Worm (Caenorhabditis elegans): ENCODE results near the gene hlh-3.

Gene hlh-3

ce11 chrII:9054604-9055003, 31.8 kb upstream of the hlh-3 start, which contains the start of gene chmp-7 (continued):
- TF ChIP-seq elt-3 (tag; optimal IDR thresholded peaks at IDR 0.05) (no peak), aly-2 (tag; optimal IDR thresholded peaks at IDR 0.05) (no peak), nhr-11 (tag; optimal IDR thresholded peaks at IDR 0.05) (no peak), sea-2 (GFP tag; optimal IDR thresholded peaks at IDR 0.05) (peak; percentile 79), fkh-2 (tag; optimal IDR thresholded peaks at IDR 0.05) (no peak), ceh-82 (tag; optimal IDR thresholded peaks at IDR 0.05) (no peak), mml-1 (tag; optimal IDR thresholded peaks at IDR 0.05) (no peak), hmg-11 (tag; optimal IDR thresholded peaks at IDR 0.05) (peak; percentile 75), nhr-12 (tag; optimal IDR thresholded peaks at IDR 0.05) (no peak), unc-62 (GFP tag; optimal IDR thresholded peaks at IDR 0.05) (peak; percentile 34), snpc-4 (tag; optimal IDR thresholded peaks at IDR 0.05) (no peak), fkh-10 (GFP tag; optimal IDR thresholded peaks at IDR 0.05) (peak; percentile 25), eor-1 (tag; optimal IDR thresholded peaks at IDR 0.05) (no peak), elt-2 (tag; optimal IDR thresholded peaks at IDR 0.05) (peak; percentile 62), R02D3.7 (tag; optimal IDR thresholded peaks at IDR 0.05) (peak; percentile 68), fos-1 (tag; optimal IDR thresholded peaks at IDR 0.05) (no peak), egl-27 (tag; optimal IDR thresholded peaks at IDR 0.05) (peak; percentile 26), ztf-11 (tag; optimal IDR thresholded peaks at IDR 0.05) (no peak), nhr-28 (tag; optimal IDR thresholded peaks at IDR 0.05) (no peak), ceh-28 (tag; optimal IDR thresholded peaks at IDR 0.05) (no peak), ztf-4 (tag; optimal IDR thresholded peaks at IDR 0.05) (no peak), nhr-76 (tag; optimal IDR thresholded peaks at IDR 0.05) (no peak)

- TF ChIP-seq nhr-67 (tag; optimal IDR thresholded peaks at IDR 0.05) (no peak), nhr-23 (tag; optimal IDR thresholded peaks at IDR 0.05) (no peak), jun-1 (tag; optimal IDR thresholded peaks at IDR 0.05) (no peak), nhr-28 (tag; optimal IDR thresholded peaks at IDR 0.05) (no peak), ceh-82 (tag; optimal IDR thresholded peaks at IDR 0.05) (no peak), mdl-1 (tag; optimal IDR thresholded peaks at IDR 0.05) (no peak), nhr-12 (tag; optimal IDR thresholded peaks at IDR 0.05) (no peak), ZK546.5 (tag; optimal IDR thresholded peaks at IDR 0.05) (no peak), egl-27 (tag; optimal IDR thresholded peaks at IDR 0.05) (no peak), nfya-1 (tag; optimal IDR thresholded peaks at IDR 0.05; ENCODE audit: insufficient read depth) (no peak), lsy-12 (tag; optimal IDR thresholded peaks at IDR 0.05) (no peak), nhr-237 (tag; optimal IDR thresholded peaks at IDR 0.05) (no peak), ama-1 (optimal IDR thresholded peaks at IDR 0.05) (no peak), unc-39 (tag; optimal IDR thresholded peaks at IDR 0.05) (no peak), egl-5 (tag; optimal IDR thresholded peaks at IDR 0.05) (no peak), mml-1 (tag; optimal IDR thresholded peaks at IDR 0.05) (no peak), nhr-25 (tag; optimal IDR thresholded peaks at IDR 0.05) (no peak)
Measured at ce11 chrII:9056215-9056819, 30.1 kb upstream of the hlh-3 start.

ce11 chrII:9057035-9057668, 29.3 kb upstream of the hlh-3 start, which contains the start of gene rpl-32:
Gene rpl-32, minus strand, starts transcription at chrII:9057085.
- TF ChIP-seq lin-15B (tag; optimal IDR thresholded peaks at IDR 0.05) (peak; percentile 90), fkh-2 (tag; optimal IDR thresholded peaks at IDR 0.05) (no peak), nhr-28 (tag; optimal IDR thresholded peaks at IDR 0.05) (no peak), tbx-2 (tag; optimal IDR thresholded peaks at IDR 0.05) (peak; percentile 10), nhr-25 (tag; optimal IDR thresholded peaks at IDR 0.05) (peak; percentile 89), lin-39 (tag; optimal IDR thresholded peaks at IDR 0.05) (peak; percentile 87), nhr-11 (tag; optimal IDR thresholded peaks at IDR 0.05) (peak; percentile 14), ceh-9 (tag; optimal IDR thresholded peaks at IDR 0.05) (no peak), jun-1 (tag; optimal IDR thresholded peaks at IDR 0.05) (peak; percentile 71), ama-1 (optimal IDR thresholded peaks at IDR 0.05) (peak; percentile 53), fos-1 (tag; optimal IDR thresholded peaks at IDR 0.05) (no peak), skn-1 (tag; optimal IDR thresholded peaks at IDR 0.05) (peak; percentile 16), nhr-76 (tag; optimal IDR thresholded peaks at IDR 0.05) (no peak), nhr-43 (tag; optimal IDR thresholded peaks at IDR 0.05; ENCODE audit: poor library complexity, severe bottlenecking) (peak; percentile 46), nfya-1 (tag; optimal IDR thresholded peaks at IDR 0.05; ENCODE audit: insufficient read depth) (peak; percentile 91), ZK546.5 (tag; optimal IDR thresholded peaks at IDR 0.05) (no peak), ceh-28 (tag; optimal IDR thresholded peaks at IDR 0.05) (no peak), egl-5 (tag; optimal IDR thresholded peaks at IDR 0.05) (peak; percentile 68), pqm-1 (tag; optimal IDR thresholded peaks at IDR 0.05) (peak; percentile 51), pha-4 (tag; optimal IDR thresholded peaks at IDR 0.05) (peak; percentile 94), hmg-11 (tag; optimal IDR thresholded peaks at IDR 0.05) (peak; percentile 35), nhr-12 (tag; optimal IDR thresholded peaks at IDR 0.05) (no peak), ceh-16 (tag; optimal IDR thresholded peaks at IDR 0.05) (no peak), snpc-4 (tag; optimal IDR thresholded peaks at IDR 0.05) (peak; percentile 65), R02D3.7 (tag; optimal IDR thresholded peaks at IDR 0.05) (peak; percentile 30), elt-2 (tag; optimal IDR thresholded peaks at IDR 0.05) (peak; percentile 44), nhr-23 (tag; optimal IDR thresholded peaks at IDR 0.05) (peak; percentile 90), daf-12 (tag; optimal IDR thresholded peaks at IDR 0.05) (no peak)
